Fruit fly (Drosophila melanogaster): ENCODE results near the gene Eogt.

dm6 chr2L:2357228-2357656 lies 23.7 kb upstream of the Eogt start, which contains the start of gene CG9967:
- TF ChIP-seq CG3032 (tag; optimal IDR thresholded peaks at IDR 0.05) (no peak), Hr39 (GFP tag; optimal IDR thresholded peaks at IDR 0.05) (no peak), esn (GFP tag; optimal IDR thresholded peaks at IDR 0.05) (no peak), CG15336 (GFP tag; IDR thresholded peaks at IDR 0.05) (no peak), CG8319 (GFP tag; optimal IDR thresholded peaks at IDR 0.05) (no peak), CG6163 (GFP tag; IDR thresholded peaks at IDR 0.05) (no peak), Sox102F (GFP tag; optimal IDR thresholded peaks at IDR 0.05) (no peak)
